Worm (Caenorhabditis elegans) whole organism, midembryonic: Measurements from ENCODE around the gene sor-1.

Experiments
- T22C8.4 ChIP-seq: fragments of 200-800 bp; sonication (Bioruptor generic); IDR thresholded peaks from 2 replicates; pipeline ENCODE4 v1.3.6; 2022; ENCODE audit warnings: missing genetic modification characterization, missing compliant biosample characterization
- cog-1 ChIP-seq: sonication (generic microtip); optimal IDR thresholded peaks from 2 replicates; lab custom pipeline; 2016; ENCODE audit warnings: missing genetic modification characterization, missing compliant biosample characterization
- flt-1 ChIP-seq: fragments of 200-800 bp; sonication (Bioruptor generic); IDR thresholded peaks from 2 replicates; pipeline ENCODE4 v1.3.6; 2022; ENCODE audit warnings: missing genetic modification characterization, missing compliant biosample characterization
- klf-2 ChIP-seq: fragments of 200-800 bp; sonication (Bioruptor generic); conservative IDR thresholded peaks from 2 replicates; pipeline ENCODE4 v1.3.6; 2022; ENCODE audit warnings: missing genetic modification reagents, missing genetic modification characterization, missing compliant biosample characterization
- med-1 ChIP-seq: sonication (generic microtip); optimal IDR thresholded peaks from 2 replicates; lab custom pipeline; 2017; ENCODE audit warnings: missing genetic modification characterization, mild to moderate bottlenecking, missing compliant biosample characterization, antibody characterized with exemption, missing genetic modification reagents; ENCODE audit not compliant: insufficient read depth
- ref-1 ChIP-seq: fragments of 200-800 bp; sonication (Bioruptor generic); conservative IDR thresholded peaks from 2 replicates; pipeline ENCODE4 v1.3.6; 2022; ENCODE audit warnings: missing genetic modification reagents, missing genetic modification characterization, missing compliant biosample characterization
- tab-1 ChIP-seq: fragments of 200-800 bp; sonication (Bioruptor generic); IDR thresholded peaks from 2 replicates; pipeline ENCODE4 v1.3.6; 2022; ENCODE audit warnings: missing genetic modification characterization, missing compliant biosample characterization
- ztf-23 ChIP-seq: fragments of 200-800 bp; sonication (Bioruptor generic); IDR thresholded peaks from 2 replicates; pipeline ENCODE4 v1.3.6; 2022; ENCODE audit warnings: missing genetic modification reagents, missing genetic modification characterization, missing compliant biosample characterization
- ztf-29 ChIP-seq: fragments of 200-800 bp; sonication (Bioruptor generic); IDR thresholded peaks from 2 replicates; pipeline ENCODE4 v1.3.6; 2022; ENCODE audit warnings: missing genetic modification reagents, missing genetic modification characterization, missing compliant biosample characterization

The sor-1 gene

DNA sequence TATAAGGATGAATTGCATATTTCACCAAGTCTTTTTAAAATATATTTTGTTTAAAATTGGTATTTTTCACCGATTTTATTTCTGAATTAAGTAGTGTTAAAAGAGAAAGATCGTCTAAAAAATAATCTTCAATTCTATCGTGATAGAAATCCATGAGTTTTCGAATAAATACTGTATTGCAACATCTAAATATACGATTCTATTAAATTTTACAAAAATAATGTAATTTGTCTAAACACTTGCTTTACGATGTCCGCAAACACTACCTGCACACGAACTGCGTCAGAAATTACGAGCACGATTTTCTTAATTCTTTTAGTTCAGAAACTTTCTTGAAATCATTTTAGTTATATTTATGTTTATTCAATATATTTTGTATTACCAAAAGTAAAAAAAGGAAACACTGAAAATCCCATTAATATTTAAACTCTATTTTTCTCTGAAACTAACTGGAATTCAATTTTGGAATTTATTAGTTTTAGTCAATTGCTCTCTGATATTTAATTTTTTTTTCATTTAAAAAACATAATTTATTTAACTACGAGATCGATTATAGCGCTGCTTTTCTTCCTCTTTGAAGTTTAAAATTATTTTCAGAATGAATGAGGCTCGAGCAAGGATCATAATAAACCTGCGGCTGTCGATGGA is 31.3 kb downstream of the sor-1 start, which contains the start of gene mrpl-32:
Gene mrpl-32, plus strand, starts transcription at position 598 of the 648 bp plus-strand sequence.
- no peak for TF ChIP-seq flt-1 (GFP tag; lab: Robert Waterston, UW)
- TF ChIP-seq klf-2 (GFP tag; lab: Robert Waterston, UW): no peak
- no peak for TF ChIP-seq tab-1 (GFP tag; lab: Robert Waterston, UW)
- TF ChIP-seq cog-1 (tag; lab: Kevin White, UChicago): no peak
- TF ChIP-seq ref-1 (GFP tag; lab: Robert Waterston, UW): no peak
- no peak for TF ChIP-seq med-1 (GFP tag; lab: Kevin White, UChicago)
- no peak for TF ChIP-seq ztf-23 (GFP tag; lab: Robert Waterston, UW)
- no peak for TF ChIP-seq T22C8.4 (GFP tag; lab: Robert Waterston, UW)
- TF ChIP-seq ztf-29 (GFP tag; lab: Robert Waterston, UW): no peak

DNA sequence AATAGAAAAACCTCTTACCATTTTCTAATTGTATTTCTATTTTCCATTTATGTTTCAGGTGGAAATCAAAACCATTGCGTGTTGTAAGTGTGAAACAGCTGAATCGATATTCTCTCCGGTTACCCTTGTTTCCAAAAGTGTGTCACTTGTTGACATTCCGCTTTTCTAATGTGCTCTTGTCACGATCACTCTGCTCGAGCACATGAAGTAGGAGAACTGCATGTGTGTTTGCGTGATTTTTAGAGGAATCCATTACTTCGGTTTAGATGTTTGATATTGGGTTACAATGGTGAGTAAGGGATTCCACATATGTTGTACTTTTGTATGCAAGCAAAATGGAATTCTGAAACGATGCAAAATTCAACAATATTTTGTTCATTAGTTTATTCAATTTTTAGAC is 32.5 kb downstream of the sor-1 start:
- TF ChIP-seq med-1 (GFP tag; lab: Kevin White, UChicago) (no peak), T22C8.4 (GFP tag; lab: Robert Waterston, UW) (no peak), cog-1 (tag; lab: Kevin White, UChicago) (no peak), tab-1 (GFP tag; lab: Robert Waterston, UW) (no peak), ztf-23 (GFP tag; lab: Robert Waterston, UW) (no peak), ref-1 (GFP tag; lab: Robert Waterston, UW) (no peak), flt-1 (GFP tag; lab: Robert Waterston, UW) (no peak), ztf-29 (GFP tag; lab: Robert Waterston, UW) (no peak), klf-2 (GFP tag; lab: Robert Waterston, UW) (no peak)

DNA sequence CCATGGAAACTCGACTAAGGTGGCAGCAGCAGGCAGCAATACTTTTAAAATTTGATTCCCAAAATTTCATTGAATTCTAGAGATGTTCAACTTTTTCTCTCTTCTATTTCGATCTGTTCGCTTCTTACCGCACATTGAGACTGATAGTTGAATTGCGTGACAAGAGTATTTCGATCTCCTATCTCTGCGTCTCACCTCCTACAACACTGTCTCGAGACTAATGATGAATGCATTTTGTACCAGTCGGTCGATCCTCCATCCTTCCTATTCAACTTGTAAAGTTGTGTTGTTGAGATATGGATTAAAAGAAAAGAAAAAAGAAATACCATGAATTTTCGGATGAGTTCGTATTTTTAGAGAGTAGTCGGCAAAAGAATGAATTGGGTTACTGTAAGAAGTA is 33.2 kb downstream of the sor-1 start:
- TF ChIP-seq klf-2 (GFP tag; lab: Robert Waterston, UW): no peak
- no peak for TF ChIP-seq ref-1 (GFP tag; lab: Robert Waterston, UW)
- TF ChIP-seq cog-1 (tag; lab: Kevin White, UChicago): no peak
- no peak for TF ChIP-seq flt-1 (GFP tag; lab: Robert Waterston, UW)
- no peak for TF ChIP-seq tab-1 (GFP tag; lab: Robert Waterston, UW)

DNA sequence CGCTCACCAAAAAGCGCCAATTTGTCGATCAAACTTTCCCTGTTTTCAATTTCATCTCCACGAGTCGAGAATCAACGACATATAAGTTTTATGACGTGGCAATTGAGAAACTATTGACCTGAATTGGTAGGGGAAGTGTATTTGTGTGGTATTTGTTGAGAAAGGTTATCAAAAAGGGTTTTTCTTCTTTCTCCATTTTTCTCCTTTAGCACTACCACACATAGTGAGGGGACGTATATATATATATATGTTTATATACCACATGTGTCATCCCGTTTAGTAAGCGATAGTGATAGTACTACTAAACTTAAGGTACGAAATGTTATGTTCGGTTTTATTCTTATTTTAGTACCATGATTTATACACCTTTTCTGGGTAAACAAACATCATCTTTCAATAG is 39.6 kb downstream of the sor-1 start:
- TF ChIP-seq med-1 (GFP tag; lab: Kevin White, UChicago) (no peak), tab-1 (GFP tag; lab: Robert Waterston, UW) (no peak), cog-1 (tag; lab: Kevin White, UChicago) (no peak), ztf-29 (GFP tag; lab: Robert Waterston, UW) (no peak), flt-1 (GFP tag; lab: Robert Waterston, UW) (no peak), klf-2 (GFP tag; lab: Robert Waterston, UW) (no peak), ref-1 (GFP tag; lab: Robert Waterston, UW) (no peak), ztf-23 (GFP tag; lab: Robert Waterston, UW) (no peak), T22C8.4 (GFP tag; lab: Robert Waterston, UW) (no peak)

DNA sequence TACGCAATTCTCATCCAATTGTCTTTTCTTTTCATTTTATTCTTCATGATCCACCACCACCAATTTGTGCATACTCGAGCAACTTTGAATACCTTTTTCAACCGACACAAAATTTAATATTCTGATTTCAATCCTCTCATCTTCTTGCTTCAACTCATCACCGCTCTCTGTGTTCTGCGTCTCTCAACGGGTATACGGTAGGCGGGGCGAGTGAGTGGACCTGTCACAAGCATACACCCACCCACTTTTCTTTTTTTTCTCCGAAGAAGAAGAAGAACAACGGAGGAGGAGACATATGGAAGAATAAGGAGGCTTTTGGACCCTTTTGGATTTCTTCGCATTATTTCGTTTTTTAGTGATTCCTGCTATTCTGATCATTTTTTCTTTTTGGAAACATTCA is 43.4 kb downstream of the sor-1 start:
- TF ChIP-seq T22C8.4 (GFP tag; lab: Robert Waterston, UW): no peak

DNA sequence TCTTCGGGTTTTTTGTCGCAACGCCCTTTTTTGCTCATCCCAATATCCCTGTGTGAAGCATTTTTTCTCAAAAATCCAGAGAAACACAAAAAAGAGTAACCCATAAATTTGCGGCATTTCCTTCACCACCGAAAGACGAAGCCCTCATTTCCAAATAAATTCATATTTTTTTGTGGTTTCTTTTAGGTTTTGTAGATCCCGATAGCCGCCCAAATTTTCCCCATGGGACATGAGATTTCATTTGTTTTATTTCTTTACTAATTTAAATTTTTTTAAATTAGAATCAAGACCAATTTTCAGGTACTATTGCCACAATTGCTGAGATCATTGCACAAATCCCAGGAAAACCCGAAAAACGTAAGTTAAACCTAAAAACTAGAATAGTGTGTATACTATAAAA is 48.8 kb downstream of the sor-1 start, which contains the start of gene mig-39:
Gene mig-39, plus strand, starts transcription at position 301 of the 400 bp plus-strand sequence.
- no peak for TF ChIP-seq ref-1 (GFP tag; lab: Robert Waterston, UW)
- TF ChIP-seq tab-1 (GFP tag; lab: Robert Waterston, UW): no peak
- TF ChIP-seq ztf-29 (GFP tag; lab: Robert Waterston, UW): no peak
- no peak for TF ChIP-seq med-1 (GFP tag; lab: Kevin White, UChicago)
- no peak for TF ChIP-seq cog-1 (tag; lab: Kevin White, UChicago)
- no peak for TF ChIP-seq klf-2 (GFP tag; lab: Robert Waterston, UW)
- no peak for TF ChIP-seq T22C8.4 (GFP tag; lab: Robert Waterston, UW)
- no peak for TF ChIP-seq flt-1 (GFP tag; lab: Robert Waterston, UW)
- no peak for TF ChIP-seq ztf-23 (GFP tag; lab: Robert Waterston, UW)

DNA sequence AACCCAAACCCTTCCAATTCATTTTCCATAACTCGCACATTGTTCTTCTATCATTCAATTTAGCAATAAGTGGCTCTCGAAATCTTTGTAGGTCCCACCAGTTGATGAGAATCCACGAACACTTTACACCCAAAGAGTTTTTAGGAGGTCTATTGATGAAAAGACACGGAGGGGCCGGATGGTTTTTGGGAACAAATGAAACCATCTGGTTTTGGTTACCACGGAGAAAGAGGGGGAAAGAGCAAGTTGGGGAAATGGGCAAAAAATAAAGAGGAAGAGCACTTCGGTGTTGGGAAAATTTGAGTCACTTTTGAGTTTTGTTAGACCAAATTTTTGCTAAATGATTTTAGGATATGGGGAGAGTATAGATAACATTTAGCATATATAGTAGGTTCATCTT is 49.6 kb downstream of the sor-1 start:
- TF ChIP-seq ztf-23 (GFP tag; lab: Robert Waterston, UW) (no peak), cog-1 (tag; lab: Kevin White, UChicago) (no peak), med-1 (GFP tag; lab: Kevin White, UChicago) (no peak), tab-1 (GFP tag; lab: Robert Waterston, UW) (no peak), flt-1 (GFP tag; lab: Robert Waterston, UW) (no peak), T22C8.4 (GFP tag; lab: Robert Waterston, UW) (no peak), ref-1 (GFP tag; lab: Robert Waterston, UW) (no peak), klf-2 (GFP tag; lab: Robert Waterston, UW) (no peak), ztf-29 (GFP tag; lab: Robert Waterston, UW) (no peak)
